Fruit fly (Drosophila melanogaster) whole organism, adult: Measurements from ENCODE around the gene rb.

Experiments
- Clk ChIP-seq: fragments of 200-800 bp; sonication (Bioruptor generic); optimal IDR thresholded peaks from 2 replicates; lab custom pipeline; 2017; ENCODE audit warnings: missing biosample characterization, missing genetic modification characterization
- toe ChIP-seq: fragments of 200-800 bp; sonication (Bioruptor generic); optimal IDR thresholded peaks from 2 replicates; lab custom pipeline; 2016; ENCODE audit warnings: missing biosample characterization, missing genetic modification characterization

DNA sequence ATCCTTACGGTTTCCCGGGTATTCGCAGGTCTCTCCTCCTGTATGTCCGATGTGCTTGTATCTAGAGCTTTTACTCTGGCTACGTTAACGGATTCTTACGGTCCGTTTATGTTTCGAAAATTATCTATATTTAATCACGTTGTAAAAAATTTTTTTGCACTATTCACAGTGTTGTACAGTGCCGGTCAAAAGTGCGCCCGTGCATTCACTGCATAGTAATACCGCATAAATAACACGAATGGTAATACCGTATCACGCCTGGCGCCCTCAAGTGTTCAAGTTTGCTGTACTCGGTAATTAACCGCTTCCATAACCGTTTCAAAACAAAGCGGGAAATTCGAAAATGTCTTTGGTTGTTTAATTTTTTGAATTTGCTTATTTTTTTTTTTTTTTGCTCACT lies 13.6 kb upstream of the rb start, which contains the start of gene CG11444:
- TF ChIP-seq Clk (GFP tag; lab: Kevin White, UChicago) (no peak), toe (no peak)
